Worm (Caenorhabditis elegans): Measurements from ENCODE around the gene F38E9.1.

ce11 chrX:16445793-16446248 is 25.0 kb upstream of the F38E9.1 start, which contains the start of gene twf-2:
- TF ChIP-seq nhr-10 (tag; optimal IDR thresholded peaks at IDR 0.05) (no peak), ama-1 (optimal IDR thresholded peaks at IDR 0.05) (no peak), nhr-11 (tag; optimal IDR thresholded peaks at IDR 0.05) (no peak), nhr-6 (tag; optimal IDR thresholded peaks at IDR 0.05) (peak; percentile 64), nhr-237 (tag; optimal IDR thresholded peaks at IDR 0.05) (no peak)

Data from whole organism, L2 larva.